Fruit fly (Drosophila melanogaster) whole organism: ENCODE measurements around the gene Hmgcr.

Experiments
- EcR ChIP-seq, 2 experiments: fragments of >200 bp; optimal IDR thresholded peaks; 2 replicates each; lab custom pipeline; 2017; ENCODE audit warnings: missing biosample characterization in 2 of 2, missing genetic modification characterization in 2 of 2, missing genetic modification reagents in 2 of 2
- psq ChIP-seq: fragments of >200 bp; optimal IDR thresholded peaks from 2 replicates; lab custom pipeline; 2017

dm6 chr3R:23786768-23787631 lies 53.9 kb downstream of the Hmgcr start:
- TF ChIP-seq EcR (GFP tag; optimal IDR thresholded peaks at IDR 0.05; lab: Kevin White, UChicago) (no peak), psq (no peak)
